Worm (Caenorhabditis elegans): Measurements from ENCODE around the gene vab-2.

Gene vab-2

DNA sequence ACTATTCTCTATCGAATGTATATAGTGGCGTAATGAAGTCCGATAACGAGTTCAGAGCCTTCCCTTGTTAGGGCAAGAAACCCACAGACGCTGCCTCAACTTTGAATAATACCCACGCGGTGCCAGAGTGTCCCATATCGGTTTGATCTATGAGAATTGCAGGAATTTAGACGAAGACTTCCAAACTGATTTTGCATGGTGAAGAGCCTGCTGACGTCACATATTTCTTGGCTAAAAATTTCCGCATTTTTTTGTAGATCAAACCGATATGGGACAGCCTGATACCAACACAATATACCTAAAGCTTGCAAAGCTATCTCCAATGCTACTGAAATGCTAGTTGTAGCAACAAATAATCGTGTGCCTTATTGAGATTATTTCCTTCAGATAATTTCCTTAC lies 24.8 kb downstream of the vab-2 start:
- no peak for TF ChIP-seq R02D3.7 (tag; optimal IDR thresholded peaks at IDR 0.05)
- no peak for TF ChIP-seq nhr-11 (tag; optimal IDR thresholded peaks at IDR 0.05)
- no peak for TF ChIP-seq unc-62 (GFP tag; optimal IDR thresholded peaks at IDR 0.05)
- TF ChIP-seq jun-1 (tag; optimal IDR thresholded peaks at IDR 0.05), result no peak
- no peak for TF ChIP-seq snpc-4 (tag; optimal IDR thresholded peaks at IDR 0.05)
- TF ChIP-seq mml-1 (tag; optimal IDR thresholded peaks at IDR 0.05), result no peak
- no peak for TF ChIP-seq nhr-43 (tag; optimal IDR thresholded peaks at IDR 0.05; ENCODE audit: poor library complexity, severe bottlenecking)
- TF ChIP-seq ztf-11 (tag; optimal IDR thresholded peaks at IDR 0.05), result no peak

DNA sequence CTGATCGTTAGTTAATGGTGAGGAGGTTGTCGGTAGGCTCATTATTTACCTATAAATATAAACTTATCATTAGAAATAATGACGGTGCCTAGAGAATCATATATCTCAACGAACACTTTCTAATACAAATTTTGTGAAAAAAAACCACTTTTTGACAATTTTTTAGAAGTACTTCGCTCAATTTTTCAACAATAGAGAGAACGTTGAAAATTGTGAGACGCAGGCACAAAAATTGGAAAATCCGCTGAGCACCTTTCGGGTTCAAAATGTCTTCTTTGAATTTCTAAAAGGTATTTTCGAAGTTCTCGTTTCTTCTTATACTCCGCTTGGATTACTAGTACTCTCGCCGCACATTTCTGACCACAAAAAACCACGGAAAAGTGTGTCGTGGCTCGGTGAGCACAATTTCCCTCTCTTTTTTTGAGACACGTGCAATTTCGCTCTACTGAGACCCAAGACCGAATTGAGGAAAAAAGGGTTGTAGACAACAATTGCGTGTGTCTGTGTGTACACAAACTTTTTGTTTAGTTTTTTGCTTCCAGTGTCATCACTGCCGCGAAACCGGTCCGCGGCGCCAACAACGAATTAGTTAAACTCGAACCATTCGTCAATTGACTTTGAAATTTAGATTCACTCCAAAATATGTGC lies 25.7 kb downstream of the vab-2 start, which contains the start of gene nape-1:
nape-1 (minus strand) TSS at position 51 of the 648 bp plus-strand sequence.
- peak; percentile 59 for TF ChIP-seq lin-15B (tag; optimal IDR thresholded peaks at IDR 0.05)
- peak; percentile 42 for TF ChIP-seq hmg-11 (tag; optimal IDR thresholded peaks at IDR 0.05)
- no peak for TF ChIP-seq ceh-28 (tag; optimal IDR thresholded peaks at IDR 0.05)
- TF ChIP-seq elt-2 (tag; optimal IDR thresholded peaks at IDR 0.05), result peak; percentile 35
- no peak for TF ChIP-seq nhr-23 (tag; optimal IDR thresholded peaks at IDR 0.05)
- no peak for TF ChIP-seq skn-1 (tag; optimal IDR thresholded peaks at IDR 0.05)
- TF ChIP-seq egl-27 (tag; optimal IDR thresholded peaks at IDR 0.05), result no peak
- peak; percentile 46 for TF ChIP-seq lin-39 (tag; optimal IDR thresholded peaks at IDR 0.05)
- TF ChIP-seq nfya-1 (tag; optimal IDR thresholded peaks at IDR 0.05; ENCODE audit: insufficient read depth), result peak; percentile 54
- no peak for TF ChIP-seq ZK546.5 (tag; optimal IDR thresholded peaks at IDR 0.05)
- TF ChIP-seq nhr-43 (tag; optimal IDR thresholded peaks at IDR 0.05; ENCODE audit: poor library complexity, severe bottlenecking), result no peak
- TF ChIP-seq elt-1 (tag; optimal IDR thresholded peaks at IDR 0.05), result no peak
- TF ChIP-seq nhr-12 (tag; optimal IDR thresholded peaks at IDR 0.05), result no peak
- TF ChIP-seq pha-4 (tag; optimal IDR thresholded peaks at IDR 0.05), result peak; percentile 99
- TF ChIP-seq nhr-25 (tag; optimal IDR thresholded peaks at IDR 0.05), result no peak
- TF ChIP-seq sea-2 (GFP tag; optimal IDR thresholded peaks at IDR 0.05), result no peak
- no peak for TF ChIP-seq ztf-11 (tag; optimal IDR thresholded peaks at IDR 0.05)
- TF ChIP-seq egl-5 (tag; optimal IDR thresholded peaks at IDR 0.05), result peak; percentile 41
- TF ChIP-seq pqm-1 (tag; optimal IDR thresholded peaks at IDR 0.05), result peak; percentile 31

DNA sequence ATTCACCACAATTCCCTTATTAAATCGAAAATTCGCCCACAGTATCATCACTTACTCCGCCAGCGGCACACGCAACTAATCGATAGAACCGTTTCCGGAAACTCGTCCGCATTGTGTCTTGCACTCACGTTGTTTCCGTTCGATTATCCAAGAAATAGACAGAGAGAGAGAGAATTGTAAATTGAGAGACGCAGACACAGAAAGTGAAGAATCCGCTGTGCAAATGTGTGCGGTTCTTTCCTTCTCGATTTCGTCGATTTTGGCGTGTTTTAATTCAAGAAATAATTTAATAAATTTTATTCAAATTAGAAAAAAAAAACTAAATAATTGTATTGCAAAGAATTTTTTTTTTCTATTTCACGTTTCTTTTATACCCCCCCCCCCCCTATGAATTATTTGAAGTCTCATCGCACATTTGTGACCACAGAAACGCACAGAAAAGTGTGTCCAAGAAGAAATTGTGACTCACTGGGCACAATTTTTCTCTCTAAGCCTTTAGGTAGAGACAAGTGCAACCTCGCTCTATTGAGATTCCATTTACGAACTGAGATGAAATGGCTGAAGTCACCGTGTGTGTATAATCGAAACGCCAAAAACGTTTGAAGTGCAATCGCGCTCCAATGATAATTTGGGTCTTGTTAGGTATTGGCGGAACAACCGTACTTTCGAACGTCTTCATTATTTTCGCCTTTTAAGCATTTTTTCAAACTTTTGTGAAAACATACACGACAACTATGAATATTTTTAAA lies 27.8 kb downstream of the vab-2 start, which contains the start of gene nape-2:
nape-2 (minus strand) TSS at position 271 of the 749 bp plus-strand sequence.
- TF ChIP-seq nfya-1 (tag; optimal IDR thresholded peaks at IDR 0.05; ENCODE audit: insufficient read depth) (no peak), ceh-82 (tag; optimal IDR thresholded peaks at IDR 0.05) (no peak), pha-4 (tag; optimal IDR thresholded peaks at IDR 0.05) (peak; percentile 31), ama-1 (optimal IDR thresholded peaks at IDR 0.05) (no peak), fkh-2 (tag; optimal IDR thresholded peaks at IDR 0.05) (no peak), R02D3.7 (tag; optimal IDR thresholded peaks at IDR 0.05) (no peak), nhr-237 (tag; optimal IDR thresholded peaks at IDR 0.05) (no peak), lin-15B (tag; optimal IDR thresholded peaks at IDR 0.05) (peak; percentile 23), ceh-16 (tag; optimal IDR thresholded peaks at IDR 0.05) (no peak), ceh-28 (tag; optimal IDR thresholded peaks at IDR 0.05) (no peak), skn-1 (tag; optimal IDR thresholded peaks at IDR 0.05) (no peak), elt-1 (tag; optimal IDR thresholded peaks at IDR 0.05) (no peak), nhr-11 (tag; optimal IDR thresholded peaks at IDR 0.05) (no peak), nhr-23 (tag; optimal IDR thresholded peaks at IDR 0.05) (no peak), lin-39 (tag; optimal IDR thresholded peaks at IDR 0.05) (peak; percentile 33), mdl-1 (tag; optimal IDR thresholded peaks at IDR 0.05) (no peak), eor-1 (tag; optimal IDR thresholded peaks at IDR 0.05) (no peak), nhr-76 (tag; optimal IDR thresholded peaks at IDR 0.05) (no peak), fkh-10 (GFP tag; optimal IDR thresholded peaks at IDR 0.05) (no peak), ZK546.5 (tag; optimal IDR thresholded peaks at IDR 0.05) (no peak)

DNA sequence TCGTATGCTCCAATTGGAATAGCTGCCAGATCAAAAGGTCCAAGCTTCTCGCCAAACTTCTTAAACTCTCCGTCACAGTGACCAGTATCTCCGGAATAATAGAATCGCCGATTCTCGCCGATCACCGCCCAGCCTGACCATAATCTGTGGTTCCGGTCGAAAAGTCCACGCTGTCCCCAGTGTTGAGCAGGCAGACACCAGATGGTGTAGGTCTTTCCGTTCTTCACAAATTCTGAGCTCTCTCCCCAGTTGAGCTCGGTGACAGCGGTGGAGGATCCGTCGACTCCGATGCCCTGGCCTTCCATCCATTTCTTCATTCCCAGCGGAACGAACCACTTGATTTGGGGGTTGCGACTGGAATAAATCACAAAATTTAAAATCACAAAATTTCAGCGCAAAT lies 30.4 kb downstream of the vab-2 start:
- no peak for TF ChIP-seq egl-27 (tag; optimal IDR thresholded peaks at IDR 0.05)
- TF ChIP-seq ztf-11 (tag; optimal IDR thresholded peaks at IDR 0.05), result no peak
- no peak for TF ChIP-seq mdl-1 (tag; optimal IDR thresholded peaks at IDR 0.05)
- TF ChIP-seq nhr-76 (tag; optimal IDR thresholded peaks at IDR 0.05), result no peak
- no peak for TF ChIP-seq eor-1 (tag; optimal IDR thresholded peaks at IDR 0.05)
- no peak for TF ChIP-seq jun-1 (tag; optimal IDR thresholded peaks at IDR 0.05)

Data from whole organism, L3 larva.